Fruit fly (Drosophila melanogaster) Kc167 (cell line): ENCODE measurements around the gene Trs20.

Experiments used
- Myc ChIP-seq: fragments of >200 bp; optimal IDR thresholded peaks from 2 replicates; lab custom pipeline; 2017; ENCODE audit warnings: missing external identifiers
- Sin3A ChIP-seq: fragments of >200 bp; optimal IDR thresholded peaks from 2 replicates; lab custom pipeline; 2018; ENCODE audit warnings: missing external identifiers
- h ChIP-seq: fragments of >200 bp; optimal IDR thresholded peaks from 3 replicates; lab custom pipeline; 2018; ENCODE audit warnings: missing external identifiers
- insv ChIP-seq: fragments of >200 bp; optimal IDR thresholded peaks from 3 replicates; lab custom pipeline; 2018; ENCODE audit warnings: missing external identifiers
- psq ChIP-seq: fragments of >200 bp; optimal IDR thresholded peaks from 2 replicates; lab custom pipeline; 2017; ENCODE audit warnings: missing external identifiers

DNA sequence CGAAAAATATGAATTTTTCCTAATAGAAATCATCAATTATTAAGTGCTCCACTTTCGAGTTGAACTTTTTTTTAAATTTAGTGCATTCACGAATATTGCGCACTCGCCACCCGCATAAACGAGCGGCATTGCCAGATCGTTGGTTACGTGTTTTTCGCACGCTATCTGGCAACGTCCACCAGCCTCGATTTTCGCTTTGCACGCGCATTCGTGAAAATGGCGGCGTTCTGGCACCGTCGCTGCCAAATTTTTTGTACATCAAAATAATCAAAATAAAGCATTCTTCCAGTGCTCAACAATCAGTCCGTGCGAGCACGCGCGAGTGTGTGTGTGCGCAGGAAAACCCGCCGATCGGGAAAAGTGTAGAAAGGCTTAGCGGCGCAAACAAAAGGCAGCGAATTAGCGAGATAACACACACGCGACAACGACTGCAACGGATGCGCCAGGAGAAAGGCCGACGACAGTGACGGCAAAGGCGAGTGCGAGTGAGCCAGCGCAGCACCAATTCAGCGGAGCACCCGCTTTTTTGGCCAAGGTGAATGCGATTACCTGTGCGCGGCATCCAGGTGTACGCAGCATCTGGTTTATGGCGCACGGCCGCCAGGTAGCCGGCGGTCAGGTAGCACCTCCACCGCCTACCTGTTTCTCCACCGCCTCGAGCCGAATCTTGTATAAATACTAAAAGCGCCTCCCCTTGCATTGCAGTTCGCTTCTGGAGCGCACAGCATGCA lies 17.7 kb downstream of the Trs20 start:
- TF ChIP-seq h, result no peak
- TF ChIP-seq insv (lab: Kevin White, UChicago), result no peak
- TF ChIP-seq Myc, result no peak
- no peak for TF ChIP-seq psq (lab: Kevin White, UChicago)
- TF ChIP-seq Sin3A, result no peak
